Fruit fly (Drosophila melanogaster) whole organism: ENCODE measurements around the gene CG15514.
A peak's percentile ranks its signal among the peaks of the same experiment; 100 is the strongest.

Experiments used
- CG8478 ChIP-seq: fragments of >200 bp; optimal IDR thresholded peaks from 2 replicates; lab custom pipeline; 2018; ENCODE audit warnings: inconsistent platforms
- Dll ChIP-seq: fragments of >200 bp; optimal IDR thresholded peaks from 2 replicates; lab custom pipeline; 2017
- EcR ChIP-seq, 2 experiments: fragments of >200 bp; optimal IDR thresholded peaks; 2 replicates each; lab custom pipeline; 2017; ENCODE audit warnings: missing biosample characterization in 2 of 2, missing genetic modification characterization in 2 of 2, missing genetic modification reagents in 2 of 2
- pan ChIP-seq: fragments of >200 bp; optimal IDR thresholded peaks from 2 replicates; lab custom pipeline; 2017
- psq ChIP-seq: fragments of >200 bp; optimal IDR thresholded peaks from 2 replicates; lab custom pipeline; 2017
- usp ChIP-seq: fragments of >200 bp; optimal IDR thresholded peaks from 2 replicates; lab custom pipeline; 2017; ENCODE audit warnings: missing biosample characterization, missing genetic modification characterization, mixed read lengths

CG15514 gene

dm6 chr3R:29839707-29840311, 21.5 kb downstream of the CG15514 start:
- TF ChIP-seq CG8478, result no peak
- TF ChIP-seq pan (lab: Kevin White, UChicago), result no peak
- no peak for TF ChIP-seq Dll (lab: Kevin White, UChicago)
- TF ChIP-seq psq (lab: Kevin White, UChicago), result no peak
- no peak for TF ChIP-seq usp
- TF ChIP-seq EcR (GFP tag; optimal IDR thresholded peaks at IDR 0.05; lab: Kevin White, UChicago), result no peak

dm6 chr3R:29838751-29839150, 22.5 kb downstream of the CG15514 start:
- TF ChIP-seq pan (lab: Kevin White, UChicago) (no peak), Dll (lab: Kevin White, UChicago) (no peak), psq (lab: Kevin White, UChicago) (no peak), CG8478 (no peak)

dm6 chr3R:29837771-29838170, 23.5 kb downstream of the CG15514 start:
- TF ChIP-seq pan (lab: Kevin White, UChicago) (no peak), psq (lab: Kevin White, UChicago) (no peak), usp (no peak), EcR (GFP tag; optimal IDR thresholded peaks at IDR 0.05; lab: Kevin White, UChicago) (no peak), Dll (lab: Kevin White, UChicago) (no peak), CG8478 (no peak)

- TF ChIP-seq pan (lab: Kevin White, UChicago) (no peak), psq (lab: Kevin White, UChicago) (no peak), CG8478 (no peak), Dll (lab: Kevin White, UChicago) (no peak), EcR (GFP tag; optimal IDR thresholded peaks at IDR 0.05; lab: Kevin White, UChicago) (no peak), usp (no peak)
Observed at dm6 chr3R:29836188-29836587, 25.1 kb downstream of the CG15514 start, which contains the start of gene CG42592. TSS of gene CG42592 (minus strand) at chr3R:29836288.

- TF ChIP-seq CG8478 (no peak), psq (lab: Kevin White, UChicago) (no peak), EcR (GFP tag; optimal IDR thresholded peaks at IDR 0.05; lab: Kevin White, UChicago) (no peak), pan (lab: Kevin White, UChicago) (no peak)
Observed at dm6 chr3R:29835710-29836049, 25.6 kb downstream of the CG15514 start, which contains the start of gene Prtl99C. TSS of gene Prtl99C (plus strand) at chr3R:29835950.

- TF ChIP-seq usp, result no peak
- no peak for TF ChIP-seq CG8478
- TF ChIP-seq pan (lab: Kevin White, UChicago), result no peak
- TF ChIP-seq Dll (lab: Kevin White, UChicago), result no peak
- no peak for TF ChIP-seq psq (lab: Kevin White, UChicago)
- TF ChIP-seq EcR (GFP tag; optimal IDR thresholded peaks at IDR 0.05; lab: Kevin White, UChicago), result no peak
Observed at dm6 chr3R:29834759-29835709, 26.3 kb downstream of the CG15514 start, which contains the start of gene Atg16. TSS of gene Atg16 (minus strand) at chr3R:29835101.

- no peak for TF ChIP-seq Dll (lab: Kevin White, UChicago)
- no peak for TF ChIP-seq CG8478
- no peak for TF ChIP-seq EcR (GFP tag; optimal IDR thresholded peaks at IDR 0.05; lab: Kevin White, UChicago)
- no peak for TF ChIP-seq pan (lab: Kevin White, UChicago)
- no peak for TF ChIP-seq usp
- no peak for TF ChIP-seq psq (lab: Kevin White, UChicago)
Observed at dm6 chr3R:29830925-29831324, 30.4 kb downstream of the CG15514 start.

dm6 chr3R:29829228-29829786, 32.0 kb downstream of the CG15514 start:
- TF ChIP-seq pan (lab: Kevin White, UChicago) (no peak), psq (lab: Kevin White, UChicago) (no peak), EcR (GFP tag; optimal IDR thresholded peaks at IDR 0.05; lab: Kevin White, UChicago) (no peak), usp (no peak), CG8478 (no peak), Dll (lab: Kevin White, UChicago) (no peak)

- TF ChIP-seq Dll (lab: Kevin White, UChicago) (peak; percentile 16), usp (no peak)
Observed at dm6 chr3R:29818434-29819268, 42.6 kb downstream of the CG15514 start, which contains the start of gene neo. TSS of gene neo (plus strand) at chr3R:29819131.

dm6 chr3R:29817664-29818063, 43.6 kb downstream of the CG15514 start, which contains the start of gene CG7829:
TSS of gene CG7829 (minus strand) at chr3R:29817764.
- TF ChIP-seq usp (no peak), psq (lab: Kevin White, UChicago) (no peak), CG8478 (no peak), pan (lab: Kevin White, UChicago) (no peak)

dm6 chr3R:29816266-29816665, 45.0 kb downstream of the CG15514 start, which contains the start of gene Vps16B:
TSS of gene Vps16B (minus strand) at chr3R:29816451.
- TF ChIP-seq pan (lab: Kevin White, UChicago) (no peak), CG8478 (no peak), usp (no peak), EcR (GFP tag; optimal IDR thresholded peaks at IDR 0.05; lab: Kevin White, UChicago) (no peak), Dll (lab: Kevin White, UChicago) (no peak), psq (lab: Kevin White, UChicago) (no peak)
